Worm (Caenorhabditis elegans): ENCODE data around the gene phyh-1.

The phyh-1 gene

ce11 chrIV:17265279-17265678, 6.1 kb upstream of the phyh-1 start, which contains the start of gene str-187:
Gene str-187, plus strand, starts transcription at chrIV:17265579.
- TF ChIP-seq flt-1 (GFP tag; IDR thresholded peaks at IDR 0.05) (no peak), tab-1 (GFP tag; IDR thresholded peaks at IDR 0.05) (no peak), ztf-29 (GFP tag; IDR thresholded peaks at IDR 0.05) (no peak), ztf-23 (GFP tag; IDR thresholded peaks at IDR 0.05) (no peak), klf-2 (GFP tag; conservative IDR thresholded peaks at IDR 0.05) (no peak), ref-1 (GFP tag; conservative IDR thresholded peaks at IDR 0.05) (no peak), T22C8.4 (GFP tag; IDR thresholded peaks at IDR 0.05) (no peak), cog-1 (tag; optimal IDR thresholded peaks at IDR 0.05) (no peak), med-1 (GFP tag; optimal IDR thresholded peaks at IDR 0.05; ENCODE audit: insufficient read depth) (no peak)

ce11 chrIV:17264714-17265113, 5.5 kb upstream of the phyh-1 start, which contains the start of gene F26D10.13:
Gene F26D10.13, minus strand, starts transcription at chrIV:17264814.
- TF ChIP-seq T22C8.4 (GFP tag; IDR thresholded peaks at IDR 0.05) (no peak), med-1 (GFP tag; optimal IDR thresholded peaks at IDR 0.05; ENCODE audit: insufficient read depth) (no peak), ztf-23 (GFP tag; IDR thresholded peaks at IDR 0.05) (no peak), ztf-29 (GFP tag; IDR thresholded peaks at IDR 0.05) (no peak)

DNA sequence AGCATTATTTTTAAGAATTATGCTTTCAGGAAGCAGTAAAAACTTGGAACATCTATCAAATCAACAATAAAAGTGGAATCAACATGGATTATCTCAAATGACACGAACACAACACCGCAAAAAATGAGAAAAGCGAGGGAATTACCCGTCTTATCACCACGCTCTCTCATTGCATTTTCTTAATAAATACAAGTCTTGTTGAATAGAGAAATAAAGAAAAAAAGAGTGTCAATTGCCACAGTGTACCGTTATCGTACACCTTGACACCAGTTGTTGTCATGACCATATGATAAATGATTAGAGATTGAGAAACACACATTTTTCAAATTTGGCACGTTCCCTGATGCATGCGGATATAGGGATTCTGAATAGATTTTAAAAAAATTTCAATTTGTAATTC, 4.5 kb upstream of the phyh-1 start:
- TF ChIP-seq ztf-23 (GFP tag; IDR thresholded peaks at IDR 0.05), result no peak
- TF ChIP-seq flt-1 (GFP tag; IDR thresholded peaks at IDR 0.05), result no peak
- TF ChIP-seq cog-1 (tag; optimal IDR thresholded peaks at IDR 0.05), result no peak
- no peak for TF ChIP-seq med-1 (GFP tag; optimal IDR thresholded peaks at IDR 0.05; ENCODE audit: insufficient read depth)
- TF ChIP-seq ztf-29 (GFP tag; IDR thresholded peaks at IDR 0.05), result no peak
- no peak for TF ChIP-seq klf-2 (GFP tag; conservative IDR thresholded peaks at IDR 0.05)
- TF ChIP-seq tab-1 (GFP tag; IDR thresholded peaks at IDR 0.05), result no peak
- no peak for TF ChIP-seq ref-1 (GFP tag; conservative IDR thresholded peaks at IDR 0.05)
- TF ChIP-seq T22C8.4 (GFP tag; IDR thresholded peaks at IDR 0.05), result no peak

- TF ChIP-seq ref-1 (GFP tag; conservative IDR thresholded peaks at IDR 0.05), result no peak
- TF ChIP-seq tab-1 (GFP tag; IDR thresholded peaks at IDR 0.05), result no peak
- TF ChIP-seq med-1 (GFP tag; optimal IDR thresholded peaks at IDR 0.05; ENCODE audit: insufficient read depth), result no peak
- no peak for TF ChIP-seq ztf-29 (GFP tag; IDR thresholded peaks at IDR 0.05)
- no peak for TF ChIP-seq flt-1 (GFP tag; IDR thresholded peaks at IDR 0.05)
- no peak for TF ChIP-seq klf-2 (GFP tag; conservative IDR thresholded peaks at IDR 0.05)
- TF ChIP-seq ztf-23 (GFP tag; IDR thresholded peaks at IDR 0.05), result no peak
- TF ChIP-seq T22C8.4 (GFP tag; IDR thresholded peaks at IDR 0.05), result no peak
- no peak for TF ChIP-seq cog-1 (tag; optimal IDR thresholded peaks at IDR 0.05)
These were observed 3.2 kb upstream of the phyh-1 start, which contains the start of gene ZK550.6 for ce11 chrIV:17262385-17262784. Gene ZK550.6, minus strand, starts transcription at chrIV:17262485.

DNA sequence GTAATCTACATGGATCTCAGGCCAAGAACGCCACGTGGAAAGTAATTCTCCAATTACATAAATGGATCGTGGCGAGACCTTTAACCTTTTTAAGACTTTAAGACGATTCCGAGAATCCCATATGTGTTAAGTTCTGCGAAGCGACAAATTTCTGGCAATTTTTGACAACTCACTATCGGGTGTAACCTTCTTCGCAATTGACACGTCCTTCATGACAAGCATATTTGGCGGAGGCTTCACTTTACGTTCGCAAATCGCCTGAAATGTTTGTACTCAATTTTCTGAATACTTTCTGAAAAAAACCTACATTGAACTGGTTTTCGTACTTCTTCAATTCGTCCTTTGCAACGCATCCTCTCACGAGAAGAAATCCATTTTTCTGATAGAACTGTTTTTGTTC, 386 bp downstream of the phyh-1 start:
- TF ChIP-seq tab-1 (GFP tag; IDR thresholded peaks at IDR 0.05) (no peak), T22C8.4 (GFP tag; IDR thresholded peaks at IDR 0.05) (no peak), ref-1 (GFP tag; conservative IDR thresholded peaks at IDR 0.05) (no peak), ztf-29 (GFP tag; IDR thresholded peaks at IDR 0.05) (no peak), klf-2 (GFP tag; conservative IDR thresholded peaks at IDR 0.05) (no peak), ztf-23 (GFP tag; IDR thresholded peaks at IDR 0.05) (no peak), med-1 (GFP tag; optimal IDR thresholded peaks at IDR 0.05; ENCODE audit: insufficient read depth) (no peak), cog-1 (tag; optimal IDR thresholded peaks at IDR 0.05) (no peak), flt-1 (GFP tag; IDR thresholded peaks at IDR 0.05) (no peak)

ce11 chrIV:17255001-17255400, 4.2 kb downstream of the phyh-1 start, which contains the start of gene gtf-2E1:
Gene gtf-2E1, plus strand, starts transcription at chrIV:17255301.
- TF ChIP-seq ztf-29 (GFP tag; IDR thresholded peaks at IDR 0.05), result no peak
- TF ChIP-seq ref-1 (GFP tag; conservative IDR thresholded peaks at IDR 0.05), result no peak
- TF ChIP-seq flt-1 (GFP tag; IDR thresholded peaks at IDR 0.05), result no peak
- TF ChIP-seq med-1 (GFP tag; optimal IDR thresholded peaks at IDR 0.05; ENCODE audit: insufficient read depth), result no peak
- no peak for TF ChIP-seq cog-1 (tag; optimal IDR thresholded peaks at IDR 0.05)
- TF ChIP-seq tab-1 (GFP tag; IDR thresholded peaks at IDR 0.05), result no peak
- no peak for TF ChIP-seq T22C8.4 (GFP tag; IDR thresholded peaks at IDR 0.05)
- TF ChIP-seq ztf-23 (GFP tag; IDR thresholded peaks at IDR 0.05), result no peak
- TF ChIP-seq klf-2 (GFP tag; conservative IDR thresholded peaks at IDR 0.05), result no peak

- TF ChIP-seq ref-1 (GFP tag; conservative IDR thresholded peaks at IDR 0.05), result no peak
- no peak for TF ChIP-seq T22C8.4 (GFP tag; IDR thresholded peaks at IDR 0.05)
- TF ChIP-seq med-1 (GFP tag; optimal IDR thresholded peaks at IDR 0.05; ENCODE audit: insufficient read depth), result no peak
- TF ChIP-seq klf-2 (GFP tag; conservative IDR thresholded peaks at IDR 0.05), result no peak
- no peak for TF ChIP-seq tab-1 (GFP tag; IDR thresholded peaks at IDR 0.05)
These were observed 5.8 kb downstream of the phyh-1 start for ce11 chrIV:17253435-17253834.

- peak; percentile 81 for TF ChIP-seq cog-1 (tag; optimal IDR thresholded peaks at IDR 0.05)
- peak; percentile 70 for TF ChIP-seq ztf-29 (GFP tag; IDR thresholded peaks at IDR 0.05)
- no peak for TF ChIP-seq T22C8.4 (GFP tag; IDR thresholded peaks at IDR 0.05)
- TF ChIP-seq ref-1 (GFP tag; conservative IDR thresholded peaks at IDR 0.05), result no peak
- peak; percentile 84 for TF ChIP-seq ztf-23 (GFP tag; IDR thresholded peaks at IDR 0.05)
- no peak for TF ChIP-seq klf-2 (GFP tag; conservative IDR thresholded peaks at IDR 0.05)
- TF ChIP-seq tab-1 (GFP tag; IDR thresholded peaks at IDR 0.05), result no peak; the same call in 1 of the 2 replicates
- TF ChIP-seq med-1 (GFP tag; optimal IDR thresholded peaks at IDR 0.05; ENCODE audit: insufficient read depth), result no peak
- peak; percentile 86 for TF ChIP-seq flt-1 (GFP tag; IDR thresholded peaks at IDR 0.05)
These were observed 9.5 kb downstream of the phyh-1 start, which contains the start of gene eelo-2 for ce11 chrIV:17249691-17250181. Gene eelo-2, plus strand, starts transcription at chrIV:17250131.

DNA sequence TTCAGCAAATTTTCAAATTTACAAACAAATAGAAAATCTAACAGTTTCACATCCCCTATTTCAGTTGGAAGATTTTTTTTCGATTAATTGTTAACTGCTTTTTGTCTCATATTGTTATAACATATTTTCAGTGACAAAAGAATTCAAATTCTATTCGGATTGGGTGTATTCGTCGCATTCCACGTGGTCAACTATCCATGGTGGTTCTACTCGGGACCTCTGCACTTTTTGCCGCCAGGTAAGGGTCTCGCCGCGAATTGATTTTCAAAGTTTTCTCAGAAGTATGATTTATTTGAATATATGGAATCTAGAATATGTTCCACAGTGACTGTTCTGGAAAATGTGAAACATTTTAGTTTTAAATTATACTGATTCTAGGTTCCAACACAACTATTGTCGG, 10.7 kb downstream of the phyh-1 start:
- TF ChIP-seq flt-1 (GFP tag; IDR thresholded peaks at IDR 0.05), result no peak
- no peak for TF ChIP-seq cog-1 (tag; optimal IDR thresholded peaks at IDR 0.05)
- no peak for TF ChIP-seq ref-1 (GFP tag; conservative IDR thresholded peaks at IDR 0.05)
- TF ChIP-seq med-1 (GFP tag; optimal IDR thresholded peaks at IDR 0.05; ENCODE audit: insufficient read depth), result no peak
- TF ChIP-seq T22C8.4 (GFP tag; IDR thresholded peaks at IDR 0.05), result no peak
- no peak for TF ChIP-seq klf-2 (GFP tag; conservative IDR thresholded peaks at IDR 0.05)
- TF ChIP-seq ztf-23 (GFP tag; IDR thresholded peaks at IDR 0.05), result no peak
- TF ChIP-seq ztf-29 (GFP tag; IDR thresholded peaks at IDR 0.05), result no peak
- TF ChIP-seq tab-1 (GFP tag; IDR thresholded peaks at IDR 0.05), result no peak

- TF ChIP-seq T22C8.4 (GFP tag; IDR thresholded peaks at IDR 0.05) (no peak), ztf-29 (GFP tag; IDR thresholded peaks at IDR 0.05) (no peak), ztf-23 (GFP tag; IDR thresholded peaks at IDR 0.05) (no peak), ref-1 (GFP tag; conservative IDR thresholded peaks at IDR 0.05) (no peak), flt-1 (GFP tag; IDR thresholded peaks at IDR 0.05) (no peak), med-1 (GFP tag; optimal IDR thresholded peaks at IDR 0.05; ENCODE audit: insufficient read depth) (no peak), cog-1 (tag; optimal IDR thresholded peaks at IDR 0.05) (no peak), tab-1 (GFP tag; IDR thresholded peaks at IDR 0.05) (no peak), klf-2 (GFP tag; conservative IDR thresholded peaks at IDR 0.05) (no peak)
These were observed 12.0 kb downstream of the phyh-1 start for ce11 chrIV:17247184-17247583.
